ENCODE assay signal across 5 worm cellular contexts in genomic region chrX:4636143-4636542, ce11.
TF ChIP-seq lines count a peak whose summit lies in the region.

No protein-coding gene starts in this region.

TF ChIP-seq in whole organism, L1 larva, 84 proteins besides CTCF, POLR2A, EP300 and RAD21:
- TF ChIP-seq egl-27 (tag; optimal IDR thresholded peaks at IDR 0.05; lab: Kevin White, UChicago) (no peak), C16A3.4 (tag; optimal IDR thresholded peaks at IDR 0.05; lab: Kevin White, UChicago) (no peak), lin-35 (GFP tag; optimal IDR thresholded peaks at IDR 0.05; lab: Kevin White, UChicago) (no peak), ces-1 (GFP tag; optimal IDR thresholded peaks at IDR 0.05; lab: Kevin White, UChicago) (no peak), elt-3 (tag; optimal IDR thresholded peaks at IDR 0.05; lab: Kevin White, UChicago) (peak in 1 of 6 experiments; percentile 4), elt-2 (tag; optimal IDR thresholded peaks at IDR 0.05; lab: Kevin White, UChicago) (peak; percentile 48), nhr-28 (tag; optimal IDR thresholded peaks at IDR 0.05; lab: Kevin White, UChicago) (no peak), unc-130 (tag; optimal IDR thresholded peaks at IDR 0.05; lab: Kevin White, UChicago) (no peak), nhr-76 (tag; optimal IDR thresholded peaks at IDR 0.05; lab: Kevin White, UChicago) (no peak)
TF ChIP-seq in whole organism, L1 larva: peak in this region for 2.

TF ChIP-seq in whole organism, L2 larva, 48 proteins besides CTCF, POLR2A, EP300 and RAD21:
- peak; percentile 47 for TF ChIP-seq fos-1 (tag; optimal IDR thresholded peaks at IDR 0.05; lab: Kevin White, UChicago)
- peak; percentile 29 for TF ChIP-seq sma-9 (GFP tag; optimal IDR thresholded peaks at IDR 0.05; lab: Kevin White, UChicago)
- no peak for TF ChIP-seq sma-9 (tag; optimal IDR thresholded peaks at IDR 0.05; lab: Kevin White, UChicago)
- TF ChIP-seq mbf-1 (tag; optimal IDR thresholded peaks at IDR 0.05; lab: Kevin White, UChicago), result no peak

TF ChIP-seq in whole organism, L3 larva, 47 proteins besides CTCF, POLR2A, EP300 and RAD21:
- TF ChIP-seq elt-2 (tag; optimal IDR thresholded peaks at IDR 0.05; lab: Kevin White, UChicago), result peak; percentile 63
- TF ChIP-seq pqm-1 (tag; optimal IDR thresholded peaks at IDR 0.05; lab: Kevin White, UChicago), result peak; percentile 29
- TF ChIP-seq unc-62 (GFP tag; optimal IDR thresholded peaks at IDR 0.05; lab: Kevin White, UChicago), result no peak
- no peak for TF ChIP-seq nhr-12 (tag; optimal IDR thresholded peaks at IDR 0.05; lab: Kevin White, UChicago)
TF ChIP-seq in whole organism, L3 larva: peak in this region for 2.

TF ChIP-seq in whole organism, L4 larva, 104 proteins besides CTCF, POLR2A, EP300 and RAD21:
- TF ChIP-seq lin-15B (tag; optimal IDR thresholded peaks at IDR 0.05; lab: Kevin White, UChicago) (no peak), hlh-11 (tag; optimal IDR thresholded peaks at IDR 0.05; lab: Kevin White, UChicago) (peak; percentile 9), dmd-6 (GFP tag; IDR thresholded peaks at IDR 0.05; lab: Robert Waterston, UW) (peak; percentile 64), dmd-9 (GFP tag; IDR thresholded peaks at IDR 0.05; lab: Robert Waterston, UW) (no peak), nhr-28 (tag; optimal IDR thresholded peaks at IDR 0.05; lab: Kevin White, UChicago) (peak; percentile 52), dve-1 (tag; optimal IDR thresholded peaks at IDR 0.05; lab: Kevin White, UChicago; ENCODE audit: insufficient read depth) (peak; percentile 20)

TF ChIP-seq in whole organism, young adult, 124 proteins besides CTCF, POLR2A, EP300 and RAD21:
- TF ChIP-seq ZK185.1 (tag; optimal IDR thresholded peaks at IDR 0.05; lab: Kevin White, UChicago; ENCODE audit: poor library complexity, severe bottlenecking) (no peak), nhr-80 (tag; optimal IDR thresholded peaks at IDR 0.05; lab: Kevin White, UChicago) (peak; percentile 66)
